Fruit fly (Drosophila melanogaster): ENCODE measurements around the gene Cpr97Ea.

The Cpr97Ea gene

DNA sequence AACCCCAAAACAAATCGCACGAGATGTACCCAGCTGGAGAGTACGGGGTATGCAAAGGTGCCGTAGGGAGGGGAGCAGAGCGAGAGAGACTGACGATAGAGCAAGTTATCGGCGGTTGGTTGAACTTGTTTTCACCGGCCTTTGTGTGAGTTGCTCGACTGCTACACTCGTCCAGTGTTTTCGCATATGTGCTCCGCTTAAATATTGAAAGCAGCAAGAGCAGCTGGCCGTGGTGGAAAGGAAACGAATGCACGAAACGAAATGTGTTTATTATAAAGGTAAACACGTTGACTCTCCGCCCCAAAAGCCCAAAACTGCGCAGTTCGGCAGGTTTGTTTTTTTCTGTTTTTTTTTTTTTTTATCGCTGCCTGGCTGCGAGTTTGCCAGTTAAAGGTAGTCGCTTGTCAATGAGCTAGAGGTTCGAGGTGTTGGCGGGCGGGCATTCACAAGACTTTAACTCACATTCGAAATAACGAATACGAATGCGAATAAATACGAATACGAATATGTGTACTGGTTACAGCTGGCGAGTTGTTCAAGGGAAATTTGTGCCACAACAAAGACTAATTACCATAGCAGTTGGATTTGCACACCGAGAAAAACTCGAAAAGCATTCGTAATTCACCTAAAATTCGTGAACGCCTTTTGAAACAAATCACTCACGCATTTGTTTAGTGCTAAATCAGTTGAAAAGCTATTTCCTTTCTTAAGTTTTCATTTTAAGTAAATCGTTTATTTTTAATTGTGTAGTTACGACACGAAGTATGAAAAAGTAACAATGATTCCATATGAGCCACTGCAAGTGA, 42.2 kb upstream of the Cpr97Ea start:
- TF ChIP-seq CG34367 (tag; optimal IDR thresholded peaks at IDR 0.05) = peak; percentile 45
- peak; percentile 68 for TF ChIP-seq Pif1B (GFP tag; optimal IDR thresholded peaks at IDR 0.05)
- TF ChIP-seq CG12605 (GFP tag; IDR thresholded peaks at IDR 0.05) = peak; percentile 61; the same call in 1 of the 2 replicates
- TF ChIP-seq Snoo (tag; optimal IDR thresholded peaks at IDR 0.05) = peak; percentile 70
- peak; percentile 35 for TF ChIP-seq CG9948 (tag; optimal IDR thresholded peaks at IDR 0.05)
- TF ChIP-seq CG14655 (GFP tag; optimal IDR thresholded peaks at IDR 0.05) = no peak
- peak; percentile 88 for TF ChIP-seq CG4496 (GFP tag; IDR thresholded peaks at IDR 0.05)
- TF ChIP-seq CG32121 (GFP tag; IDR thresholded peaks at IDR 0.05) = peak; percentile 73
- TF ChIP-seq CG8159 (tag; optimal IDR thresholded peaks at IDR 0.05) = no peak
- TF ChIP-seq fd96Ca (GFP tag; IDR thresholded peaks at IDR 0.05) = peak; percentile 73
- peak; percentile 91 for TF ChIP-seq EcR (GFP tag; optimal IDR thresholded peaks at IDR 0.05)
- TF ChIP-seq rn (GFP tag; IDR thresholded peaks at IDR 0.05) = peak; percentile 59; the same call in 1 of the 2 replicates
- TF ChIP-seq gl (tag; optimal IDR thresholded peaks at IDR 0.05) = peak; percentile 5
- peak; percentile 78 for TF ChIP-seq Ets98B (GFP tag; IDR thresholded peaks at IDR 0.05)
- TF ChIP-seq CG10348 (GFP tag; IDR thresholded peaks at IDR 0.05) = no peak
- no peak for TF ChIP-seq D1 (tag; optimal IDR thresholded peaks at IDR 0.05)
- peak; percentile 86 for TF ChIP-seq Pif1A (GFP tag; optimal IDR thresholded peaks at IDR 0.05)
- TF ChIP-seq CG15710 (tag; optimal IDR thresholded peaks at IDR 0.05) = peak; percentile 68
- no peak for TF ChIP-seq CG13204 (GFP tag; optimal IDR thresholded peaks at IDR 0.05)
- peak; percentile 57 for TF ChIP-seq CG8301 (tag; optimal IDR thresholded peaks at IDR 0.05)
- peak; percentile 66 for TF ChIP-seq CG17806 (tag; optimal IDR thresholded peaks at IDR 0.05)

DNA sequence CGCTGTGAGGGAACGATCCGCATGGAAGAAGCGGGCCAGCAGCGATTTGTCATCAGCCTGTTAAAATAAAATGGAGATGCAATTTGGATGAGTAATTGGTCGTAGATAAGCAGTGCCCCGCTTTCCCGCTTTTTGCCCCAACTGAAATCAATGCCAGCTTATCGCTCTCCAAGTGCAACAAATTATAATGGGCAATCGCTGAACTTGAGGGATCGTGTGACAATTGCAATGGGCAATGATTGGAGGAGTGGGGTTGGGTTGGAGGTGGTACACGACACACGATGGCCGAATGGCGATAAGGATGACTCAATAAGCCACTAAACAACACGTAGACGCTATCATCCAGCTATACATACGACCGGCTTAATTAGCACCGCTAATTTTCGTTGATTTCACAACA, 41.1 kb upstream of the Cpr97Ea start:
- TF ChIP-seq Pif1B (GFP tag; optimal IDR thresholded peaks at IDR 0.05) = no peak
- no peak for TF ChIP-seq Ets98B (GFP tag; IDR thresholded peaks at IDR 0.05)
- no peak for TF ChIP-seq CG10348 (GFP tag; IDR thresholded peaks at IDR 0.05)
- no peak for TF ChIP-seq CG9948 (tag; optimal IDR thresholded peaks at IDR 0.05)
- no peak for TF ChIP-seq CG32121 (GFP tag; IDR thresholded peaks at IDR 0.05)
- TF ChIP-seq CG12605 (GFP tag; IDR thresholded peaks at IDR 0.05) = no peak
- TF ChIP-seq Snoo (tag; optimal IDR thresholded peaks at IDR 0.05) = no peak
- TF ChIP-seq D1 (tag; optimal IDR thresholded peaks at IDR 0.05) = no peak
- TF ChIP-seq CG4496 (GFP tag; IDR thresholded peaks at IDR 0.05) = no peak
- no peak for TF ChIP-seq CG8301 (tag; optimal IDR thresholded peaks at IDR 0.05)

DNA sequence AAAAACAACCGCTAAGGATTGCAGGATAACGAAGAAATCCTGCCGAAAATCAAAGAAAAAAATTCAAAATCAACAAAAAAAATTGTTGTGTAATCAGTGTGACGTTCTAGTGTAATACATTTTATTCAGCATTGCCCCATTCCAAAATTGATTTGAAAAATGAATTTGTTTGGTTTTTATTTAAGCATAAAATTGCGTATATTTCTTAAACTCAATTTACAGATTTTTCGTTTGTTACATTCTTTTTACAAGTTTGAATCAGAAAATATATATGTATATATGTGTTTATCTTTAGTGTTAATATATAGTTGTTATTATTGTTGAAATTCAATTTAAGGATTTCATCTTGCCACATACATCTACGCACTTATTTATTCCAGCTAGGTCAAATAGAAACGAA, 37.0 kb upstream of the Cpr97Ea start, which contains the start of gene CG6059:
Gene CG6059, minus strand, starts transcription at position 101 of the 400 bp plus-strand sequence.
- TF ChIP-seq rn (GFP tag; IDR thresholded peaks at IDR 0.05) = no peak
- no peak for TF ChIP-seq CG15710 (tag; optimal IDR thresholded peaks at IDR 0.05)
- no peak for TF ChIP-seq CG34367 (tag; optimal IDR thresholded peaks at IDR 0.05)
- no peak for TF ChIP-seq CG8301 (tag; optimal IDR thresholded peaks at IDR 0.05)
- no peak for TF ChIP-seq fd96Ca (GFP tag; IDR thresholded peaks at IDR 0.05)
- TF ChIP-seq CG12605 (GFP tag; IDR thresholded peaks at IDR 0.05) = no peak
- TF ChIP-seq Snoo (tag; optimal IDR thresholded peaks at IDR 0.05) = no peak
- TF ChIP-seq Pif1B (GFP tag; optimal IDR thresholded peaks at IDR 0.05) = no peak
- no peak for TF ChIP-seq Ets98B (GFP tag; IDR thresholded peaks at IDR 0.05)
- no peak for TF ChIP-seq CG17806 (tag; optimal IDR thresholded peaks at IDR 0.05)
- TF ChIP-seq EcR (GFP tag; optimal IDR thresholded peaks at IDR 0.05) = no peak
- no peak for TF ChIP-seq CG9948 (tag; optimal IDR thresholded peaks at IDR 0.05)
- TF ChIP-seq gl (tag; optimal IDR thresholded peaks at IDR 0.05) = no peak
- no peak for TF ChIP-seq CG8159 (tag; optimal IDR thresholded peaks at IDR 0.05)
- TF ChIP-seq CG10348 (GFP tag; IDR thresholded peaks at IDR 0.05) = no peak
- no peak for TF ChIP-seq CG4496 (GFP tag; IDR thresholded peaks at IDR 0.05)
- no peak for TF ChIP-seq CG32121 (GFP tag; IDR thresholded peaks at IDR 0.05)

DNA sequence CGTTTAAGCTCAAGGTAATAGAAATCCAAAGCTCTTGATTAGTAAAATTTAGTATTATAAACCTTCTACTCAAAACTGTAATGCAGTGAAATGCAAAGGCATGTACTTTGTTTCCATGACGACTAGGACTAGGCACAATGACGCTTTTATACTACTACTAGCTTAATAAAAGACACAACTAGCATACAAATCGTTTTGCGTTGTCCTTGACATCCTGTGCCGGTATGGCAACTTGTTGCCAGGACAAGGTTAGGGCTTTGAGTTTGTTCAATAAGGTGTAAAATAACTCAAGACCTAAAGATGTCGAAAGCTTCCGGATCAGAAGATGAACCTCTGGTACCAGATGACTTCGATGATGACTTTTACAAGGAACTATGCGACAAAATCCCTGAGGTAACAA, 30.8 kb upstream of the Cpr97Ea start, which contains the start of gene CG5882:
Gene CG5882, plus strand, starts transcription at position 301 of the 400 bp plus-strand sequence.
- no peak for TF ChIP-seq CG32121 (GFP tag; IDR thresholded peaks at IDR 0.05)
- no peak for TF ChIP-seq CG9948 (tag; optimal IDR thresholded peaks at IDR 0.05)
- TF ChIP-seq D1 (tag; optimal IDR thresholded peaks at IDR 0.05) = no peak
- TF ChIP-seq CG12605 (GFP tag; IDR thresholded peaks at IDR 0.05) = no peak
- no peak for TF ChIP-seq EcR (GFP tag; optimal IDR thresholded peaks at IDR 0.05)
- no peak for TF ChIP-seq fd96Ca (GFP tag; IDR thresholded peaks at IDR 0.05)
- TF ChIP-seq CG10348 (GFP tag; IDR thresholded peaks at IDR 0.05) = no peak
- no peak for TF ChIP-seq CG8159 (tag; optimal IDR thresholded peaks at IDR 0.05)
- TF ChIP-seq CG4496 (GFP tag; IDR thresholded peaks at IDR 0.05) = no peak
- no peak for TF ChIP-seq Ets98B (GFP tag; IDR thresholded peaks at IDR 0.05)
- no peak for TF ChIP-seq CG8301 (tag; optimal IDR thresholded peaks at IDR 0.05)
- no peak for TF ChIP-seq Pif1B (GFP tag; optimal IDR thresholded peaks at IDR 0.05)
- TF ChIP-seq CG13204 (GFP tag; optimal IDR thresholded peaks at IDR 0.05) = no peak
- TF ChIP-seq CG34367 (tag; optimal IDR thresholded peaks at IDR 0.05) = no peak
- TF ChIP-seq Snoo (tag; optimal IDR thresholded peaks at IDR 0.05) = no peak
- no peak for TF ChIP-seq CG14655 (GFP tag; optimal IDR thresholded peaks at IDR 0.05)
- TF ChIP-seq CG15710 (tag; optimal IDR thresholded peaks at IDR 0.05) = no peak
- TF ChIP-seq Pif1A (GFP tag; optimal IDR thresholded peaks at IDR 0.05) = no peak

DNA sequence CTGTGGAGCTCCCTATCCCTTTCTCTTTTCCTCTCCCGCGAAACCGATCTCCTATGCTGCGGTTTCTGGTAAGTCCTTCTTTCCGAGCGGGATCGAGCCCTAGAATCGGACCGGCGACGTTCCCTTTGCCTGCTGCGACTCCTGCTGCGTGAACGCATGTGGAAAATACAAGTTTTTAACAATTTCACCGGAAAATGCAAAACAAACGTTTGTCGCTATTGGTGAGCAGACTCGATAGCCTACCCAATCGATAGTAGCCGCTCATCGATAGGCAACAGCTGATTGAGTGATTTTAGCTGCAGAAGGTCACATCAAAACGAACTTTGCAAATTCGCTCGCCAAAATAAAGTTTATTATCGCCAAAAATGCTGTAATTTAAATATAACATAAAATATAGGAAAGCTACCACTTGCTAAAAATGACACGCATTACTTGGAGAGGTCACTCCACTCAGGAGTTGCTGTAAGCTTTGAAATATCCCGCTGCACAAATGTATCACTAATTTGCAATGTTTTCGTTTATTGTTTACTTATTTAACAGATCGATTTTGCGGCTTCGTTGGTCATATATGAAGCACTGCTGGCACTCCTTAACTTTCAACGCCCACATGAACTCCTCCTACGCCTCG, 29.0 kb upstream of the Cpr97Ea start, which contains the start of the genes CG6066 and CG5880:
Gene CG6066, minus strand, starts transcription at position 243 of the 628 bp plus-strand sequence.
Gene CG5880, plus strand, starts transcription at position 281 of the 628 bp plus-strand sequence.
- TF ChIP-seq gl (tag; optimal IDR thresholded peaks at IDR 0.05) (no peak), CG8301 (tag; optimal IDR thresholded peaks at IDR 0.05) (no peak), CG17806 (tag; optimal IDR thresholded peaks at IDR 0.05) (no peak), CG9948 (tag; optimal IDR thresholded peaks at IDR 0.05) (no peak), CG32121 (GFP tag; IDR thresholded peaks at IDR 0.05) (no peak), Pif1A (GFP tag; optimal IDR thresholded peaks at IDR 0.05) (no peak), CG12605 (GFP tag; IDR thresholded peaks at IDR 0.05) (no peak)

Measured in whole organism, pupa.